Fruit fly (Drosophila melanogaster) whole organism, embryonic: ENCODE measurements around the gene mfr.
A peak's percentile ranks its signal among the peaks of the same experiment; 100 is the strongest.

Experiments
- Awh ChIP-seq: fragments of 200-800 bp; sonication (Bioruptor generic); IDR thresholded peaks from 2 replicates; pipeline ENCODE4, ENCODE4 v1.3.6; 2022; ENCODE audit warnings: missing biosample characterization, missing genetic modification characterization
- Blimp-1 ChIP-seq: fragments of 200-800 bp; sonication (Bioruptor generic); optimal IDR thresholded peaks from 3 replicates; lab custom pipeline; 2018; ENCODE audit warnings: missing biosample characterization, missing genetic modification characterization, mild to moderate bottlenecking, moderate library complexity, missing genetic modification reagents
- CG10565 ChIP-seq: fragments of 200-800 bp; sonication (Bioruptor generic); optimal IDR thresholded peaks from 3 replicates; lab custom pipeline; 2016; ENCODE audit warnings: missing biosample characterization, mild to moderate bottlenecking, missing genetic modification characterization
- CG11247 ChIP-seq: fragments of 200-800 bp; sonication (Bioruptor generic); IDR thresholded peaks from 2 replicates; pipeline ENCODE4 v1.3.6; 2022; ENCODE audit warnings: missing biosample characterization, missing genetic modification characterization
- CG11560 ChIP-seq: fragments of 200-800 bp; sonication (Bioruptor generic); IDR thresholded peaks from 3 replicates; pipeline ENCODE4 v1.3.6; 2022; ENCODE audit warnings: missing biosample characterization, missing genetic modification characterization
- CG12219 ChIP-seq: fragments of 200-800 bp; sonication (Bioruptor generic); optimal IDR thresholded peaks from 3 replicates; lab custom pipeline; 2018; ENCODE audit warnings: missing biosample characterization, mild to moderate bottlenecking, missing genetic modification characterization
- CG12769 ChIP-seq: fragments of 200-800 bp; sonication (Bioruptor generic); optimal IDR thresholded peaks from 2 replicates; lab custom pipeline; 2019; ENCODE audit warnings: missing biosample characterization, mild to moderate bottlenecking, missing genetic modification characterization, moderate library complexity
- CG13894 ChIP-seq: fragments of 200-800 bp; sonication (Bioruptor generic); optimal IDR thresholded peaks from 3 replicates; lab custom pipeline; 2018; ENCODE audit warnings: missing biosample characterization, mild to moderate bottlenecking, missing genetic modification characterization, moderate library complexity
- CG18262 ChIP-seq: fragments of 200-800 bp; optimal IDR thresholded peaks from 3 replicates; lab custom pipeline; 2019; ENCODE audit warnings: missing biosample characterization, mild to moderate bottlenecking, missing genetic modification characterization, moderate library complexity
- CG1832 ChIP-seq: fragments of 200-800 bp; sonication (Bioruptor generic); optimal IDR thresholded peaks from 2 replicates; lab custom pipeline; 2017; ENCODE audit warnings: missing biosample characterization, mild to moderate bottlenecking, missing genetic modification characterization, inconsistent platforms
- CG2120 ChIP-seq: fragments of 200-800 bp; sonication (Bioruptor generic); optimal IDR thresholded peaks from 3 replicates; lab custom pipeline; 2016; ENCODE audit warnings: missing biosample characterization, missing genetic modification characterization
- CG2202 ChIP-seq: fragments of 200-800 bp; sonication (Bioruptor generic); optimal IDR thresholded peaks from 2 replicates; lab custom pipeline; 2018; ENCODE audit warnings: missing biosample characterization, mild to moderate bottlenecking, missing genetic modification characterization
- CG2875 ChIP-seq: fragments of 200-800 bp; sonication (Bioruptor generic); optimal IDR thresholded peaks from 2 replicates; lab custom pipeline; 2017; ENCODE audit warnings: missing biosample characterization, mild to moderate bottlenecking, missing genetic modification characterization, missing genetic modification reagents
- CG30403 ChIP-seq: fragments of 200-800 bp; sonication (Bioruptor generic); optimal IDR thresholded peaks from 3 replicates; lab custom pipeline; 2016; ENCODE audit warnings: missing biosample characterization, missing genetic modification characterization
- CG3847 ChIP-seq: fragments of 200-800 bp; sonication (Bioruptor generic); IDR thresholded peaks from 2 replicates; pipeline ENCODE4 v1.3.6; 2022; ENCODE audit warnings: missing biosample characterization, missing genetic modification characterization
- CG4282 ChIP-seq: fragments of 200-800 bp; sonication (Bioruptor generic); optimal IDR thresholded peaks from 2 replicates; lab custom pipeline; 2016; ENCODE audit warnings: missing biosample characterization, missing genetic modification characterization
- CG4707 ChIP-seq: fragments of 200-800 bp; sonication (Bioruptor generic); optimal IDR thresholded peaks from 2 replicates; lab custom pipeline; 2018; ENCODE audit warnings: missing biosample characterization, mild to moderate bottlenecking, missing genetic modification characterization, moderate library complexity
- CG7556 ChIP-seq: fragments of 200-800 bp; sonication (Bioruptor generic); optimal IDR thresholded peaks from 2 replicates; lab custom pipeline; 2017; ENCODE audit warnings: missing biosample characterization, mild to moderate bottlenecking, missing genetic modification characterization
- D ChIP-seq, 2 experiments: fragments of 200-800 bp in 1 of 2; fragments of >200 bp in 1 of 2; sonication (Bioruptor generic) in 1 of 2; optimal IDR thresholded peaks; 2 replicates in 1 of 2; 3 replicates in 1 of 2; lab custom pipeline; 2017; ENCODE audit warnings: mild to moderate bottlenecking in 1 of 2, missing biosample characterization in 1 of 2, missing genetic modification characterization in 1 of 2, missing genetic modification reagents in 1 of 2
- Dp ChIP-seq: fragments of 200-800 bp; sonication (Bioruptor generic); optimal IDR thresholded peaks from 2 replicates; lab custom pipeline; 2018; ENCODE audit warnings: missing biosample characterization, mild to moderate bottlenecking, missing genetic modification characterization, moderate library complexity
- E2f2 ChIP-seq: fragments of 200-800 bp; sonication (Bioruptor generic); IDR thresholded peaks from 2 replicates; pipeline ENCODE4 v1.3.6; 2022; ENCODE audit warnings: missing biosample characterization, missing genetic modification characterization
- Fer2 ChIP-seq: fragments of 200-800 bp; sonication (Bioruptor generic); optimal IDR thresholded peaks from 2 replicates; lab custom pipeline; 2018; ENCODE audit warnings: missing biosample characterization, mild to moderate bottlenecking, missing genetic modification characterization, moderate library complexity
- GATAe ChIP-seq: fragments of 200-800 bp; sonication (Bioruptor generic); conservative IDR thresholded peaks from 2 replicates; pipeline ENCODE4 v1.3.6; 2022; ENCODE audit warnings: missing biosample characterization, missing genetic modification characterization
- HLH4C ChIP-seq: fragments of 200-800 bp; sonication (Bioruptor generic); IDR thresholded peaks from 3 replicates; pipeline ENCODE4 v1.3.6; 2022; ENCODE audit warnings: missing biosample characterization, missing genetic modification characterization; ENCODE audit not compliant: partially characterized antibody
- Hr3 ChIP-seq: fragments of 200-800 bp; sonication (Bioruptor generic); optimal IDR thresholded peaks from 3 replicates; lab custom pipeline; 2016; ENCODE audit warnings: missing biosample characterization, missing genetic modification characterization
- MBD-R2 ChIP-seq: fragments of 200-800 bp; sonication (Bioruptor generic); IDR thresholded peaks from 2 replicates; pipeline ENCODE4 v1.3.6; 2022; ENCODE audit warnings: missing biosample characterization, missing genetic modification characterization
- MTF-1 ChIP-seq: fragments of 200-800 bp; sonication (Bioruptor generic); optimal IDR thresholded peaks from 2 replicates; lab custom pipeline; 2018; ENCODE audit warnings: missing biosample characterization, mild to moderate bottlenecking, missing genetic modification characterization, borderline replicate concordance
- Max ChIP-seq: fragments of 200-800 bp; sonication (Bioruptor generic); optimal IDR thresholded peaks from 2 replicates; lab custom pipeline; 2016; ENCODE audit warnings: missing biosample characterization, mild to moderate bottlenecking, missing genetic modification characterization
- Med ChIP-seq: fragments of 200-800 bp; sonication (Bioruptor generic); peaks from one replicate; lab custom pipeline; 2016; ENCODE audit warnings: missing biosample characterization, missing genetic modification characterization, mild to moderate bottlenecking, inconsistent platforms, moderate library complexity
- Meics ChIP-seq: fragments of 200-800 bp; sonication (Bioruptor generic); optimal IDR thresholded peaks from 2 replicates; lab custom pipeline; 2017; ENCODE audit warnings: missing biosample characterization, mild to moderate bottlenecking, missing genetic modification characterization
- NFAT ChIP-seq: fragments of 200-800 bp; sonication (Bioruptor generic); IDR thresholded peaks from 2 replicates; pipeline ENCODE4 v1.3.6; 2022; ENCODE audit warnings: missing biosample characterization, missing genetic modification characterization
- NK7.1 ChIP-seq: fragments of 200-800 bp; sonication (Bioruptor generic); optimal IDR thresholded peaks from 3 replicates; lab custom pipeline; 2016; ENCODE audit warnings: missing biosample characterization, missing genetic modification characterization
- Neu2 ChIP-seq: fragments of 200-800 bp; sonication (Bioruptor generic); optimal IDR thresholded peaks from 3 replicates; lab custom pipeline; 2016; ENCODE audit warnings: missing biosample characterization, missing genetic modification characterization, borderline replicate concordance
- Pdp1 ChIP-seq, 2 experiments: fragments of 200-800 bp; sonication (Bioruptor generic); optimal IDR thresholded peaks; 3 replicates each; lab custom pipeline; 2016; ENCODE audit warnings: missing biosample characterization in 2 of 2, missing genetic modification characterization in 2 of 2, mild to moderate bottlenecking in 1 of 2, moderate library complexity in 1 of 2
- YL-1 ChIP-seq: fragments of 200-800 bp; sonication (Bioruptor generic); optimal IDR thresholded peaks from 3 replicates; lab custom pipeline; 2017; ENCODE audit warnings: missing biosample characterization, mild to moderate bottlenecking, missing genetic modification characterization
- az2 ChIP-seq: fragments of 200-800 bp; sonication (Bioruptor generic); optimal IDR thresholded peaks from 3 replicates; lab custom pipeline; 2016; ENCODE audit warnings: missing biosample characterization, missing genetic modification characterization
- bowl ChIP-seq: fragments of 200-800 bp; sonication (Bioruptor generic); IDR thresholded peaks from 2 replicates; pipeline ENCODE4 v1.3.6; 2022; ENCODE audit warnings: missing biosample characterization, missing genetic modification characterization
- chinmo ChIP-seq: fragments of 200-800 bp; sonication (Bioruptor generic); IDR thresholded peaks from 4 replicates; pipeline ENCODE4 v1.3.6; 2022; ENCODE audit warnings: missing biosample characterization, missing genetic modification characterization; ENCODE audit not compliant: partially characterized antibody
- corto ChIP-seq: fragments of 200-800 bp; sonication (Bioruptor generic); optimal IDR thresholded peaks from 2 replicates; lab custom pipeline; 2016; ENCODE audit warnings: missing biosample characterization, mild to moderate bottlenecking, missing genetic modification characterization, moderate library complexity
- en ChIP-seq: fragments of 200-800 bp; sonication (Bioruptor generic); optimal IDR thresholded peaks from 2 replicates; lab custom pipeline; 2016; ENCODE audit warnings: missing biosample characterization, missing genetic modification characterization
- gsb ChIP-seq: fragments of 200-800 bp; sonication (Bioruptor generic); IDR thresholded peaks from 2 replicates; pipeline ENCODE4 v1.3.6; 2022; ENCODE audit warnings: missing biosample characterization, missing genetic modification characterization
- hbn ChIP-seq: fragments of 200-800 bp; sonication (Bioruptor generic); IDR thresholded peaks from 2 replicates; pipeline ENCODE4 v1.3.6; 2022; ENCODE audit warnings: missing biosample characterization, missing genetic modification characterization; ENCODE audit not compliant: partially characterized antibody
- pan ChIP-seq, 4 experiments: fragments of >200 bp in 3 of 4; fragments of 200-800 bp in 1 of 4; sonication (Bioruptor generic) in 1 of 4; optimal IDR thresholded peaks in 3 of 4; IDR thresholded peaks in 1 of 4; 2 replicates each; pipeline versions ENCODE4 v1.3.6 to Lab custom; 2017 to 2022; ENCODE audit warnings: missing biosample characterization in 2 of 4, missing genetic modification characterization in 2 of 4, mixed read lengths in 1 of 4
- ro ChIP-seq: fragments of 200-800 bp; sonication (Bioruptor generic); IDR thresholded peaks from 2 replicates; pipeline ENCODE4 v1.3.6; 2022; ENCODE audit warnings: missing biosample characterization, missing genetic modification characterization
- sens-2 ChIP-seq: fragments of 200-800 bp; sonication (Bioruptor generic); IDR thresholded peaks from 2 replicates; pipeline ENCODE4 v1.3.6; 2022; ENCODE audit warnings: missing biosample characterization, missing genetic modification characterization
- sr ChIP-seq: fragments of 200-800 bp; sonication (Bioruptor generic); IDR thresholded peaks from 3 replicates; pipeline ENCODE4 v1.3.6; 2022; ENCODE audit warnings: missing biosample characterization, missing genetic modification characterization
- sug ChIP-seq: fragments of 200-800 bp; optimal IDR thresholded peaks from 2 replicates; lab custom pipeline; 2019; ENCODE audit warnings: missing biosample characterization, mild to moderate bottlenecking, missing genetic modification characterization, moderate library complexity

Gene mfr

dm6 chr3L:8953199-8953956 is 40.9 kb upstream of the mfr start (continued):
- TF ChIP-seq Meics (GFP tag; lab: Kevin White, UChicago) = peak; percentile 76
- no peak for TF ChIP-seq Dp (GFP tag; lab: Kevin White, UChicago)
- 0 out of 4 replicates have a peak, but pooled peaks have one; percentile 34 for TF ChIP-seq chinmo (GFP tag; lab: Robert Waterston, UW)
- peak; percentile 45 for TF ChIP-seq HLH4C
- no peak for TF ChIP-seq NFAT (GFP tag; lab: Robert Waterston, UW)
- peak; percentile 70 for TF ChIP-seq CG2120 (GFP tag; lab: Kevin White, UChicago)
- no peak for TF ChIP-seq CG1832 (GFP tag; lab: Kevin White, UChicago)
- TF ChIP-seq Awh (GFP tag; lab: Robert Waterston, UW) = 0 out of 2 replicates have a peak, but pooled peaks have one; percentile 12
- TF ChIP-seq sr = no peak
- no peak for TF ChIP-seq pan (optimal IDR thresholded peaks at IDR 0.05; lab: Kevin White, UChicago)
- TF ChIP-seq pan (GFP tag; optimal IDR thresholded peaks at IDR 0.05 in 1 of 2, IDR thresholded peaks at IDR 0.05 in 1 of 2) = peak in 1 of 2 experiments; percentile 16
- TF ChIP-seq Fer2 (tag; lab: Kevin White, UChicago) = peak; percentile 49
- peak; percentile 25 for TF ChIP-seq MTF-1 (GFP tag; lab: Kevin White, UChicago)
- peak; percentile 64 for TF ChIP-seq sug
- TF ChIP-seq CG11560 (tag; lab: Robert Waterston, UW) = no peak
- TF ChIP-seq CG2875 (GFP tag; lab: Kevin White, UChicago) = peak; percentile 65
- peak; percentile 56 for TF ChIP-seq CG12219 (GFP tag; lab: Kevin White, UChicago)
- TF ChIP-seq CG13894 = peak; percentile 38
- peak; percentile 37 for TF ChIP-seq az2
- peak; percentile 96 for TF ChIP-seq CG4707 (GFP tag; lab: Kevin White, UChicago)
- no peak for TF ChIP-seq D (optimal IDR thresholded peaks at IDR 0.05; lab: Kevin White, UChicago)
- peak; percentile 51 for TF ChIP-seq D (GFP tag; optimal IDR thresholded peaks at IDR 0.05; lab: Kevin White, UChicago)
- TF ChIP-seq corto (GFP tag; lab: Kevin White, UChicago) = no peak
- peak; percentile 73 for TF ChIP-seq CG30403 (GFP tag; lab: Kevin White, UChicago)
- TF ChIP-seq ro (GFP tag; lab: Robert Waterston, UW) = no peak
- no peak for TF ChIP-seq NK7.1 (GFP tag; lab: Kevin White, UChicago)
- peak; percentile 84 for TF ChIP-seq CG7556
- peak; percentile 5 for TF ChIP-seq CG12769
- peak; percentile 54 for TF ChIP-seq Max (GFP tag; lab: Kevin White, UChicago)
- peak; percentile 9 for TF ChIP-seq CG2202 (tag; lab: Kevin White, UChicago)
- TF ChIP-seq CG4282 (GFP tag; lab: Kevin White, UChicago) = no peak
- TF ChIP-seq Hr3 (GFP tag; lab: Kevin White, UChicago) = peak; percentile 36
- peak; percentile 57 to 99 for TF ChIP-seq Pdp1 (GFP tag; optimal IDR thresholded peaks at IDR 0.05; lab: Kevin White, UChicago)
- TF ChIP-seq Neu2 (GFP tag; lab: Kevin White, UChicago) = no peak
- peak; percentile 82 for TF ChIP-seq Med (GFP tag; lab: Kevin White, UChicago)
- peak; percentile 78 for TF ChIP-seq CG18262
- TF ChIP-seq hbn (GFP tag; lab: Robert Waterston, UW) = no peak
- no peak; the same call in 1 of the 2 replicates for TF ChIP-seq sens-2 (GFP tag; lab: Robert Waterston, UW)
- TF ChIP-seq GATAe = no peak
- peak; percentile 32; the same call in 1 of the 2 replicates for TF ChIP-seq E2f2 (GFP tag; lab: Robert Waterston, UW)
- peak; percentile 30 for TF ChIP-seq MBD-R2 (GFP tag; lab: Robert Waterston, UW)
- no peak for TF ChIP-seq CG3847 (GFP tag; lab: Robert Waterston, UW)
- TF ChIP-seq bowl (GFP tag; lab: Robert Waterston, UW) = no peak
- peak; percentile 27 for TF ChIP-seq en (GFP tag; lab: Kevin White, UChicago)
- TF ChIP-seq YL-1 (GFP tag; lab: Kevin White, UChicago) = peak; percentile 35
- TF ChIP-seq Blimp-1 = peak; percentile 59
- TF ChIP-seq CG10565 (GFP tag; lab: Kevin White, UChicago) = no peak
- TF ChIP-seq CG11247 = no peak
- no peak for TF ChIP-seq gsb
